Worm (Caenorhabditis elegans): ENCODE results near the gene F54C8.6.
"Not testable (repeated sequence)": the region's sequence is repeated elsewhere in the genome, so short reads cannot be mapped to it uniquely, and the experiment has no call there.

Gene F54C8.6

DNA sequence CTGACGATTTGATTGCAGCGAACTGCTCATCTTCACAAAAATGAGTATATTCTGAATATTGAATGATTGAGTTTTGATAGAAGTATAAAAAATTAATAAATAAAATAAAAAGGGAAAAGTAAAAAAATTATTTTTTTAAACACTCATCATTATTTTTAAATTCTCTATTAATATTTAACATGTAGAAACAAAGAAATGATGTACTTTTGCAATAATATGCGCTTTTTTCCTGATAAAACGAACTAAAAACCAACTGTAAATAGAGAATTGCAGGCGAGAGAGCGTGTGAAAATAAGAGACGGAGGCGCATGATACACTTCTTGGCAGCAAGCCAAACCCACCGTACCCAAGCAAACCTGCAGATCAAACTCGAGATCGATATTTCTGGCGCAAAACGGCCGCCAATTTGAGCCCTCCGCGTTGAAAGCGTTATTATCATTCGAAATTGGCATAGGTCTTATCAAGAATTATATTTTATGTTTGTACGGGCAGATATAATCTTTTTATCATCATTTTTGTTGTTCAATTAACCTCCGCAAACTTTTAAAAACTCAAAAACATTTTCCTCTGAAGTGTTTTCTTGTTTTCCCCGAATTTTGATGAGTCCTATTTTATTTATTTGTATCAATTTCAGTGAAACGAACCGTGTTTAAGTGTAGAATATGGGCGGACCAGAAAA lies 6.4 kb upstream of the F54C8.6 start, which contains the start of the genes rheb-1 and spk-1 (continued):
- TF ChIP-seq K11D2.4 (GFP tag; IDR thresholded peaks at IDR 0.05) (peak; percentile 65), ZK185.1 (tag; optimal IDR thresholded peaks at IDR 0.05; ENCODE audit: poor library complexity, severe bottlenecking) (peak; percentile 84), ztf-25 (GFP tag; IDR thresholded peaks at IDR 0.05) (no peak), ets-4 (GFP tag; optimal IDR thresholded peaks at IDR 0.05) (peak; percentile 79), egrh-3 (GFP tag; IDR thresholded peaks at IDR 0.05) (0 out of 2 replicates have a peak, but pooled peaks have one; percentile 18), ceh-27 (GFP tag; optimal IDR thresholded peaks at IDR 0.05) (peak; percentile 86), rpc-1 (optimal IDR thresholded peaks at IDR 0.05) (no peak), rpc-1 (tag; optimal IDR thresholded peaks at IDR 0.05) (no peak), lin-40 (tag; optimal IDR thresholded peaks at IDR 0.05) (peak; percentile 87)

DNA sequence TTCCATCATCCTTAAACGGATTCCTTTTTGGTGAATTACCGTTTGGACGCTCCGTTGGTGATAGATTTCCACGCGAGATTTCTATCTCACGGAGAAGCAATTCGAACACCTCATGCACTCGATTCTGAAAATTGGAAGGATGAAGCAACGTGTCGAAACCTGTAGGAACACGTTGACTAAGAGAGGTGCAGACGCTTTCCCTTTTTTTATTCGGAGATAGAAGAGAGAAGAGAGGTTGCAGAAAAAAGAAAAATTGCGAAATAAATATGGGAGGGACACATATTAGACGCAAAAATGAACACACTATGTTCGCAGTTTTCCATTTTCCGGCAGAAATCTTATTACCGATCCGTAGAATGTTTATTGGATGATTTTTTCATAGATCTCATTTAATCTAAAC lies 5.0 kb upstream of the F54C8.6 start:
- no peak for TF ChIP-seq lin-54 (GFP tag; optimal IDR thresholded peaks at IDR 0.05)
- TF ChIP-seq rpc-1 (optimal IDR thresholded peaks at IDR 0.05) = no peak
- no peak for TF ChIP-seq rpc-1 (tag; optimal IDR thresholded peaks at IDR 0.05)
- TF ChIP-seq cebp-1 (GFP tag; IDR thresholded peaks at IDR 0.05) = peak; percentile 50; the same call in 1 of the 2 replicates
- TF ChIP-seq cebp-1 (tag; optimal IDR thresholded peaks at IDR 0.05) = peak; percentile 91

DNA sequence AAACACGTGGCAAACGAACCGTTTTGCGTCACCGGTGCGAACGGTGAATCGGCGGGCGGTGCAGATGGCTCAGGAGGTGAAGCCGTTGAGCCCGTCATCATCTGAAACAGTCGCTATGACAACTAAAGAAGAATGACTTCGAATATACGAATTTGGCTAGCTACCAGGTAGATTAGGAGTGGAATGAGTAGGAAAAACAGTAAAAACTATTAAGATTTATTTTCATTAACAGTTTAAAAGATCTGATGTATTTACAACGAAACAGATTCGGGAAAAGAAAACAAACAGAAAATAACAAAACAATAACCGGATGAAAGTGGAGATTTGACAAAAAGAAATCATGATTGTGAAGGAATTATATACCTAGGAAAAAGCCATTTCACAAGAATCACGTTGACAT lies 4.2 kb upstream of the F54C8.6 start, which contains the start of gene F54C8.7:
Gene F54C8.7, minus strand, starts transcription at position 101 of the 400 bp plus-strand sequence.
- TF ChIP-seq die-1 (tag; optimal IDR thresholded peaks at IDR 0.05) (no peak), Y95B8A.8 (GFP tag; IDR thresholded peaks at IDR 0.05) (0 out of 2 replicates have a peak, but pooled peaks have one; percentile 11), hsf-1 (GFP tag; IDR thresholded peaks at IDR 0.05) (no peak), ztf-22 (GFP tag; optimal IDR thresholded peaks at IDR 0.05) (no peak)

DNA sequence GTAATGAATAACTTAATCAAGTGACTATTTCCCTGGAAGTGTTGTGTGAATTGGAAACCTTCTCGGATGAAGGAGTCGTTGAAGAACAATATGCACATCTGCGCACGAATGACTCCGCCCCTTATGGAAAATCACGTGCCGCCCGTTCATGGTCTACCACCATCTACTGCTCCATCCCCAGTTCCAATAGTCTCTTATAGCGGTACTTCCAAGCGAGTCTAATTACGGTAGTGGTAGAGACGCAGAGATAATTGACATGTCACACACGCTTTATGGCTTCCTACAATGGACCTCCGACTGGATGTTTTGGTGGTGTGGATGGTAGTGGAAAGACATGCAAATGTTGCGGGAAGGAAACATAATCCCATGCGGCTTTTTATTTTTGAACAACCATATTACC lies 1.2 kb upstream of the F54C8.6 start:
- no peak for TF ChIP-seq hrde-1 (tag; optimal IDR thresholded peaks at IDR 0.05; ENCODE audit: borderline replicate concordance)
- no peak for TF ChIP-seq nhr-179 (tag; optimal IDR thresholded peaks at IDR 0.05)
- no peak for TF ChIP-seq bed-1 (GFP tag; IDR thresholded peaks at IDR 0.05)
- TF ChIP-seq T26A5.8 (tag; optimal IDR thresholded peaks at IDR 0.05) = no peak
- no peak for TF ChIP-seq madf-3 (GFP tag; IDR thresholded peaks at IDR 0.05)
- no peak for TF ChIP-seq bed-2 (GFP tag; IDR thresholded peaks at IDR 0.05)
- TF ChIP-seq rec-8 (tag; optimal IDR thresholded peaks at IDR 0.05) = no peak
- TF ChIP-seq zfh-2 (GFP tag; conservative IDR thresholded peaks at IDR 0.05) = no peak
- TF ChIP-seq snpc-1.3 (tag; optimal IDR thresholded peaks at IDR 0.05; ENCODE audit: insufficient read depth) = no peak
- TF ChIP-seq Y95B8A.8 (GFP tag; IDR thresholded peaks at IDR 0.05) = no peak

DNA sequence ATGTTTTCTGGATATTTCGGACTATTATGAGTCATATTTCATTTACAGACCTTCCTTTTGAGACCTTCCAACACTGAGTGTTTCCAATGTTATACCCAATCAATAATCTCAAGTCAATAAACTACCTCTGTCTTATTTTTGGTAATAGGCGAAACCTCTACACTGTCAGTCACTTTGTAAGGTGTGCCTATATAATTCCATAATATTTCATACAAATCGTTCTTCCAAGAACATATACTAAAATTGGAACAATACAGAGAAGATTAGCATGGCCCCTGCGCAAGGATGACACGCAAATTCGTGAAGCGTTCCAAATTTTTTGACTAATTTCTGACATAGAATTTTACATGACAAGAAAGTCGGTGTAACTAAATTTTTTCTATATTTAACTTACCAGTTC lies 380 bp downstream of the F54C8.6 start:
- TF ChIP-seq tbp1 (GFP tag; optimal IDR thresholded peaks at IDR 0.05) (peak; percentile 53), snpc-1.1 (tag; optimal IDR thresholded peaks at IDR 0.05; ENCODE audit: insufficient read depth) (peak; percentile 76), snpc-4 (tag; optimal IDR thresholded peaks at IDR 0.05) (peak in 2 of 4 experiments; percentile 81 to 86), rpc-1 (optimal IDR thresholded peaks at IDR 0.05) (peak; percentile 32), rpc-1 (tag; optimal IDR thresholded peaks at IDR 0.05) (peak; percentile 64)
- not testable (repeated sequence) for TF ChIP-seq snpc-4 (GFP tag; optimal IDR thresholded peaks at IDR 0.05)
